Fruit fly (Drosophila melanogaster) whole organism, embryonic: ENCODE data around the gene dlg1.

ENCODE experiments used
- Aef1 ChIP-seq: fragments of 200-800 bp; sonication (Bioruptor generic); IDR thresholded peaks from 3 replicates; pipeline ENCODE4 v1.3.6; 2022; ENCODE audit warnings: missing biosample characterization, missing genetic modification characterization
- Atf6 ChIP-seq: fragments of 200-800 bp; sonication (Bioruptor generic); IDR thresholded peaks from 2 replicates; pipeline ENCODE4 v1.3.6; 2022; ENCODE audit warnings: missing biosample characterization, missing genetic modification characterization
- CG12236 ChIP-seq: fragments of 200-800 bp; sonication (Bioruptor generic); optimal IDR thresholded peaks from 2 replicates; lab custom pipeline; 2016; ENCODE audit warnings: missing biosample characterization, missing genetic modification characterization
- CG12942 ChIP-seq: fragments of 200-800 bp; sonication (Bioruptor generic); optimal IDR thresholded peaks from 3 replicates; lab custom pipeline; 2016; ENCODE audit warnings: missing biosample characterization, missing genetic modification characterization
- CG17359 ChIP-seq: fragments of 200-800 bp; sonication (Bioruptor generic); optimal IDR thresholded peaks from 3 replicates; lab custom pipeline; 2018; ENCODE audit warnings: missing biosample characterization, mild to moderate bottlenecking, missing genetic modification characterization, moderate library complexity
- CG2116 ChIP-seq: fragments of 200-800 bp; sonication (Bioruptor generic); optimal IDR thresholded peaks from 3 replicates; lab custom pipeline; 2018; ENCODE audit warnings: missing biosample characterization, mild to moderate bottlenecking, missing genetic modification characterization
- CG2129 ChIP-seq: fragments of 200-800 bp; sonication (Bioruptor generic); IDR thresholded peaks from 2 replicates; pipeline ENCODE4 v1.3.6; 2022; ENCODE audit warnings: missing biosample characterization, missing genetic modification characterization; ENCODE audit not compliant: partially characterized antibody
- CG30431 ChIP-seq: fragments of 200-800 bp; sonication (Bioruptor generic); optimal IDR thresholded peaks from 2 replicates; lab custom pipeline; 2017; ENCODE audit warnings: missing biosample characterization, missing genetic modification characterization
- CG34376 ChIP-seq: fragments of 200-800 bp; sonication (Bioruptor generic); optimal IDR thresholded peaks from 2 replicates; lab custom pipeline; 2018; ENCODE audit warnings: missing biosample characterization, mild to moderate bottlenecking, missing genetic modification characterization
- CG34422 ChIP-seq: fragments of 200-800 bp; sonication (Bioruptor generic); IDR thresholded peaks from 3 replicates; pipeline ENCODE4 v1.3.6; 2022; ENCODE audit warnings: missing biosample characterization, missing genetic modification characterization
- CG4360 ChIP-seq: fragments of 200-800 bp; sonication (Bioruptor generic); IDR thresholded peaks from 2 replicates; pipeline ENCODE4 v1.3.6; 2022; ENCODE audit warnings: missing biosample characterization, missing genetic modification characterization
- CG43689 ChIP-seq: fragments of 200-800 bp; sonication (Bioruptor generic); IDR thresholded peaks from 2 replicates; pipeline ENCODE4 v1.3.6; 2022; ENCODE audit warnings: missing biosample characterization, missing genetic modification characterization
- CG4404 ChIP-seq: fragments of 200-800 bp; sonication (Bioruptor generic); IDR thresholded peaks from 2 replicates; pipeline ENCODE4 v1.3.6; 2022; ENCODE audit warnings: missing biosample characterization, missing genetic modification characterization
- CG6765 ChIP-seq: fragments of 200-800 bp; sonication (Bioruptor generic); optimal IDR thresholded peaks from 3 replicates; lab custom pipeline; 2017; ENCODE audit warnings: missing biosample characterization, mild to moderate bottlenecking, missing genetic modification characterization
- CG7786 ChIP-seq: fragments of 200-800 bp; sonication (Bioruptor generic); optimal IDR thresholded peaks from 2 replicates; lab custom pipeline; 2016; ENCODE audit warnings: missing biosample characterization, missing genetic modification characterization
- CG8089 ChIP-seq: fragments of 200-800 bp; sonication (Bioruptor generic); optimal IDR thresholded peaks from 3 replicates; lab custom pipeline; 2016; ENCODE audit warnings: missing biosample characterization, missing genetic modification characterization
- Camta ChIP-seq: fragments of 200-800 bp; sonication (Bioruptor generic); optimal IDR thresholded peaks from 2 replicates; lab custom pipeline; 2016; ENCODE audit warnings: missing biosample characterization, missing genetic modification characterization
- CrebB ChIP-seq: fragments of 200-800 bp; sonication (Bioruptor generic); optimal IDR thresholded peaks from 3 replicates; lab custom pipeline; 2018; ENCODE audit warnings: missing biosample characterization, mild to moderate bottlenecking, missing genetic modification characterization
- Dbx ChIP-seq: fragments of 200-800 bp; sonication (Bioruptor generic); IDR thresholded peaks from 3 replicates; pipeline ENCODE4 v1.3.6; 2022; ENCODE audit warnings: missing biosample characterization, missing genetic modification characterization
- Dll ChIP-seq: fragments of 200-800 bp; sonication (Bioruptor generic); IDR thresholded peaks from 4 replicates; pipeline ENCODE4 v1.3.6; 2022; ENCODE audit warnings: missing biosample characterization, missing genetic modification characterization; ENCODE audit not compliant: partially characterized antibody
- E2f2 ChIP-seq: fragments of 200-800 bp; sonication (Bioruptor generic); IDR thresholded peaks from 2 replicates; pipeline ENCODE4 v1.3.6; 2022; ENCODE audit warnings: missing biosample characterization, missing genetic modification characterization
- ERR ChIP-seq: fragments of 200-800 bp; sonication (Bioruptor generic); optimal IDR thresholded peaks from 2 replicates; lab custom pipeline; 2016; ENCODE audit warnings: missing biosample characterization, missing genetic modification characterization
- HLHmδ ChIP-seq: fragments of 200-800 bp; sonication (Bioruptor generic); optimal IDR thresholded peaks from 2 replicates; lab custom pipeline; 2018; ENCODE audit warnings: missing biosample characterization, mild to moderate bottlenecking, missing genetic modification characterization, moderate library complexity
- Hey ChIP-seq: fragments of 200-800 bp; sonication (Bioruptor generic); optimal IDR thresholded peaks from 3 replicates; lab custom pipeline; 2018; ENCODE audit warnings: missing biosample characterization, mild to moderate bottlenecking, missing genetic modification characterization
- Rfx ChIP-seq: fragments of 200-800 bp; sonication (Bioruptor generic); IDR thresholded peaks from 2 replicates; pipeline ENCODE4 v1.3.6; 2022; ENCODE audit warnings: missing biosample characterization, missing genetic modification characterization
- Side ChIP-seq: fragments of 200-800 bp; sonication (Bioruptor generic); optimal IDR thresholded peaks from 2 replicates; lab custom pipeline; 2016; ENCODE audit warnings: missing biosample characterization, missing genetic modification characterization
- Sox102F ChIP-seq: fragments of 200-800 bp; sonication (Bioruptor generic); optimal IDR thresholded peaks from 2 replicates; lab custom pipeline; 2018; ENCODE audit warnings: missing biosample characterization, mild to moderate bottlenecking, missing genetic modification characterization, moderate library complexity
- Trl ChIP-seq, 3 experiments: fragments of >200 bp in 2 of 3; fragments of 200-800 bp in 1 of 3; sonication (Bioruptor generic) in 1 of 3; optimal IDR thresholded peaks; 2 replicates in 1 of 3; 3 replicates in 2 of 3; lab custom pipeline; 2016 to 2017; ENCODE audit warnings: missing biosample characterization in 1 of 3, missing genetic modification characterization in 1 of 3
- ac ChIP-seq: fragments of 200-800 bp; sonication (Bioruptor generic); optimal IDR thresholded peaks from 3 replicates; lab custom pipeline; 2017; ENCODE audit warnings: missing biosample characterization, mild to moderate bottlenecking, missing genetic modification characterization
- ap ChIP-seq: fragments of 200-800 bp; sonication (Bioruptor generic); IDR thresholded peaks from 2 replicates; pipeline ENCODE4 v1.3.6; 2022; ENCODE audit warnings: missing biosample characterization, missing genetic modification characterization
- caup ChIP-seq: fragments of 200-800 bp; sonication (Bioruptor generic); optimal IDR thresholded peaks from 3 replicates; lab custom pipeline; 2017; ENCODE audit warnings: missing biosample characterization, mild to moderate bottlenecking, missing genetic modification characterization, moderate library complexity; ENCODE audit not compliant: severe bottlenecking
- chinmo ChIP-seq: fragments of 200-800 bp; sonication (Bioruptor generic); IDR thresholded peaks from 4 replicates; pipeline ENCODE4 v1.3.6; 2022; ENCODE audit warnings: missing biosample characterization, missing genetic modification characterization; ENCODE audit not compliant: partially characterized antibody
- corto ChIP-seq: fragments of 200-800 bp; sonication (Bioruptor generic); optimal IDR thresholded peaks from 2 replicates; lab custom pipeline; 2016; ENCODE audit warnings: missing biosample characterization, mild to moderate bottlenecking, missing genetic modification characterization, moderate library complexity
- croc ChIP-seq: fragments of 200-800 bp; sonication (Bioruptor generic); conservative IDR thresholded peaks from 3 replicates; pipeline ENCODE4 v1.3.6; 2022; ENCODE audit warnings: missing biosample characterization, missing genetic modification characterization
- dm ChIP-seq: fragments of 200-800 bp; sonication (Bioruptor generic); optimal IDR thresholded peaks from 3 replicates; lab custom pipeline; 2016; ENCODE audit warnings: missing biosample characterization, missing genetic modification characterization
- dmrt11E ChIP-seq: fragments of 200-800 bp; sonication (Bioruptor generic); optimal IDR thresholded peaks from 3 replicates; lab custom pipeline; 2018; ENCODE audit warnings: missing biosample characterization, mild to moderate bottlenecking, missing genetic modification characterization, moderate library complexity
- fd64A ChIP-seq: fragments of 200-800 bp; sonication (Bioruptor generic); optimal IDR thresholded peaks from 3 replicates; lab custom pipeline; 2018; ENCODE audit warnings: missing biosample characterization, mild to moderate bottlenecking, missing genetic modification characterization
- fd96Cb ChIP-seq: fragments of 200-800 bp; sonication (Bioruptor generic); optimal IDR thresholded peaks from 2 replicates; lab custom pipeline; 2018; ENCODE audit warnings: missing biosample characterization, mild to moderate bottlenecking, missing genetic modification characterization, moderate library complexity
- fu2 ChIP-seq: fragments of 200-800 bp; sonication (Bioruptor generic); optimal IDR thresholded peaks from 2 replicates; lab custom pipeline; 2016; ENCODE audit warnings: missing biosample characterization, missing genetic modification characterization
- gsb ChIP-seq: fragments of 200-800 bp; sonication (Bioruptor generic); IDR thresholded peaks from 2 replicates; pipeline ENCODE4 v1.3.6; 2022; ENCODE audit warnings: missing biosample characterization, missing genetic modification characterization
- her ChIP-seq: fragments of 200-800 bp; sonication (Bioruptor generic); optimal IDR thresholded peaks from 2 replicates; lab custom pipeline; 2016; ENCODE audit warnings: missing biosample characterization, missing genetic modification characterization
- ken ChIP-seq: fragments of 200-800 bp; sonication (Bioruptor generic); IDR thresholded peaks from 3 replicates; pipeline ENCODE4 v1.3.6; 2022; ENCODE audit warnings: missing biosample characterization, missing genetic modification characterization
- oc ChIP-seq: fragments of 200-800 bp; sonication (Bioruptor generic); optimal IDR thresholded peaks from 2 replicates; lab custom pipeline; 2018; ENCODE audit warnings: missing biosample characterization, mild to moderate bottlenecking, missing genetic modification characterization, moderate library complexity
- onecut ChIP-seq: fragments of 200-800 bp; sonication (Bioruptor generic); IDR thresholded peaks from 2 replicates; pipeline ENCODE4 v1.3.6; 2022; ENCODE audit warnings: missing biosample characterization, missing genetic modification characterization
- phol ChIP-seq: fragments of 200-800 bp; sonication (Bioruptor generic); optimal IDR thresholded peaks from 3 replicates; lab custom pipeline; 2018; ENCODE audit warnings: missing biosample characterization, mild to moderate bottlenecking, missing genetic modification characterization, moderate library complexity
- psq ChIP-seq: fragments of 200-800 bp; sonication (Bioruptor generic); optimal IDR thresholded peaks from 2 replicates; lab custom pipeline; 2017; ENCODE audit warnings: missing biosample characterization, missing genetic modification characterization
- row ChIP-seq: fragments of 200-800 bp; sonication (Bioruptor generic); IDR thresholded peaks from 3 replicates; pipeline ENCODE4 v1.3.6; 2022; ENCODE audit warnings: missing biosample characterization, missing genetic modification characterization
- ttk ChIP-seq: fragments of 200-800 bp; sonication (Bioruptor generic); IDR thresholded peaks from 2 replicates; pipeline ENCODE4 v2.1.2; 2022; ENCODE audit warnings: missing biosample characterization, missing genetic modification characterization
- tx ChIP-seq: fragments of 200-800 bp; sonication (Bioruptor generic); optimal IDR thresholded peaks from 2 replicates; lab custom pipeline; 2016; ENCODE audit warnings: missing biosample characterization, missing genetic modification characterization
- zen2 ChIP-seq: fragments of 200-800 bp; sonication (Bioruptor generic); IDR thresholded peaks from 3 replicates; pipeline ENCODE4 v1.3.6; 2022; ENCODE audit warnings: missing biosample characterization, missing genetic modification characterization; ENCODE audit not compliant: partially characterized antibody

dlg1 gene

dm6 chrX:11326213-11326731 lies 43.2 kb upstream of the dlg1 start (continued):
- TF ChIP-seq ttk (GFP tag; lab: Robert Waterston, UW) (peak; percentile 51), Rfx (GFP tag; lab: Robert Waterston, UW) (0 out of 2 replicates have a peak, but pooled peaks have one; percentile 62), croc (no peak; the same call in 2 of the 3 replicates), CG8089 (GFP tag; lab: Kevin White, UChicago) (peak; percentile 26), CG2129 (GFP tag; lab: Robert Waterston, UW) (no peak), Trl (optimal IDR thresholded peaks at IDR 0.05; lab: Kevin White, UChicago) (no peak), Trl (GFP tag; optimal IDR thresholded peaks at IDR 0.05; lab: Kevin White, UChicago) (peak; percentile 73), CG7786 (GFP tag; lab: Kevin White, UChicago) (peak; percentile 52), CrebB (tag; lab: Kevin White, UChicago) (peak; percentile 65), onecut (GFP tag; lab: Robert Waterston, UW) (peak; percentile 41; the same call in 1 of the 2 replicates), psq (GFP tag; lab: Kevin White, UChicago) (no peak), ac (GFP tag; lab: Kevin White, UChicago) (no peak), chinmo (peak; percentile 93), oc (peak; percentile 68), phol (tag; lab: Kevin White, UChicago) (peak; percentile 74), CG43689 (no peak), tx (GFP tag; lab: Kevin White, UChicago) (peak; percentile 21), her (GFP tag; lab: Kevin White, UChicago) (peak; percentile 49), CG6765 (GFP tag; lab: Kevin White, UChicago) (peak; percentile 47), dm (GFP tag; lab: Kevin White, UChicago) (no peak), Atf6 (peak; percentile 67), Dll (no peak), CG4360 (GFP tag; lab: Robert Waterston, UW) (no peak), CG12236 (GFP tag; lab: Kevin White, UChicago) (peak; percentile 14), Aef1 (GFP tag; lab: Robert Waterston, UW) (peak; percentile 50), CG4404 (GFP tag; lab: Robert Waterston, UW) (no peak), fd96Cb (tag; lab: Kevin White, UChicago) (peak; percentile 65), Dbx (GFP tag; lab: Robert Waterston, UW) (peak; percentile 56; the same call in 1 of the 3 replicates), Hey (no peak), row (GFP tag; lab: Robert Waterston, UW) (peak; percentile 78), ap (peak; percentile 40; the same call in 1 of the 2 replicates), dmrt11E (tag; lab: Kevin White, UChicago) (peak; percentile 32), CG17359 (tag; lab: Kevin White, UChicago) (peak; percentile 66), fd64A (GFP tag; lab: Kevin White, UChicago) (peak; percentile 26), ken (GFP tag; lab: Robert Waterston, UW) (no peak; the same call in 2 of the 3 replicates), CG34422 (GFP tag; lab: Robert Waterston, UW) (peak; percentile 62), CG12942 (GFP tag; lab: Kevin White, UChicago) (peak; percentile 14), HLHmδ (GFP tag; lab: Kevin White, UChicago) (no peak), CG34376 (GFP tag; lab: Kevin White, UChicago) (peak; percentile 54), CG2116 (GFP tag; lab: Kevin White, UChicago) (peak; percentile 36), Side (GFP tag; lab: Kevin White, UChicago) (peak; percentile 33), fu2 (GFP tag; lab: Kevin White, UChicago) (peak; percentile 5), Sox102F (GFP tag; lab: Kevin White, UChicago) (peak; percentile 61), E2f2 (peak; percentile 34; the same call in 1 of the 2 replicates), caup (GFP tag; lab: Kevin White, UChicago) (peak; percentile 60), corto (peak; percentile 41), ERR (GFP tag; lab: Kevin White, UChicago) (no peak), gsb (GFP tag; lab: Robert Waterston, UW) (peak; percentile 40; the same call in 1 of the 2 replicates), Camta (GFP tag; lab: Kevin White, UChicago) (peak; percentile 49), CG30431 (GFP tag; lab: Kevin White, UChicago) (peak; percentile 27), zen2 (GFP tag; lab: Robert Waterston, UW) (no peak)
